Worm (Caenorhabditis elegans) whole organism, young adult: Measurements from ENCODE around the gene Y48A6B.8.
A peak's percentile ranks its signal among the peaks of the same experiment; 100 is the strongest.

ENCODE experiments used
- B0035.1 ChIP-seq: sonication (generic microtip); optimal IDR thresholded peaks from 2 replicates; lab custom pipeline; 2016; ENCODE audit warnings: missing genetic modification characterization, mild to moderate bottlenecking, missing compliant biosample characterization, missing genotype, missing genetic modification reagents
- C06A6.2 ChIP-seq: fragments of 200-800 bp; sonication (Bioruptor generic); conservative IDR thresholded peaks from 2 replicates; pipeline ENCODE4 v1.3.6; 2022; ENCODE audit warnings: missing genetic modification characterization, missing compliant biosample characterization
- F10E7.11 ChIP-seq: sonication (generic microtip); optimal IDR thresholded peaks from 2 replicates; lab custom pipeline; 2017; ENCODE audit warnings: mild to moderate bottlenecking, missing genetic modification characterization, moderate library complexity, missing compliant biosample characterization
- F49E8.2 ChIP-seq: sonication (generic microtip); optimal IDR thresholded peaks from 3 replicates; lab custom pipeline; 2017; ENCODE audit warnings: missing genetic modification characterization, mild to moderate bottlenecking, missing compliant biosample characterization, antibody characterized with exemption, moderate library complexity; ENCODE audit not compliant: insufficient read depth
- F55B11.4 ChIP-seq: sonication (generic microtip); optimal IDR thresholded peaks from 2 replicates; lab custom pipeline; 2016; ENCODE audit warnings: missing compliant biosample characterization, missing genetic modification characterization, borderline replicate concordance; ENCODE audit not compliant: insufficient read depth
- F57C9.4 ChIP-seq: sonication (generic microtip); optimal IDR thresholded peaks from 2 replicates; lab custom pipeline; 2017; ENCODE audit warnings: mild to moderate bottlenecking, missing genetic modification characterization, missing compliant biosample characterization
- T26A5.8 ChIP-seq: sonication (generic microtip); optimal IDR thresholded peaks from 2 replicates; lab custom pipeline; 2016; ENCODE audit warnings: missing genetic modification characterization, missing compliant biosample characterization
- Y53F4B.3 ChIP-seq: fragments of 200-800 bp; sonication (Bioruptor generic); IDR thresholded peaks from 2 replicates; pipeline ENCODE4 v1.3.6; 2022; ENCODE audit warnings: missing genetic modification reagents, missing genetic modification characterization, missing compliant biosample characterization
- Y56A3A.18 ChIP-seq: fragments of 200-800 bp; sonication (Bioruptor generic); IDR thresholded peaks from 2 replicates; pipeline ENCODE4 v1.3.6; 2022; ENCODE audit warnings: missing genetic modification reagents, missing genetic modification characterization, missing compliant biosample characterization
- akir-1 ChIP-seq: fragments of 200-800 bp; sonication (Bioruptor generic); optimal IDR thresholded peaks from 2 replicates; lab custom pipeline; 2018; ENCODE audit warnings: mild to moderate bottlenecking, missing genetic modification characterization, moderate library complexity, missing compliant biosample characterization
- attf-3 ChIP-seq: fragments of 200-800 bp; sonication (Bioruptor generic); conservative IDR thresholded peaks from 2 replicates; pipeline ENCODE4 v1.3.6; 2022; ENCODE audit warnings: missing genetic modification reagents, missing genetic modification characterization, missing compliant biosample characterization
- attf-5 ChIP-seq: fragments of 200-800 bp; sonication (Bioruptor generic); optimal IDR thresholded peaks from 2 replicates; lab custom pipeline; 2018; ENCODE audit warnings: mild to moderate bottlenecking, missing genetic modification characterization, missing compliant biosample characterization
- ccch-3 ChIP-seq: fragments of 200-800 bp; sonication (Bioruptor generic); optimal IDR thresholded peaks from 2 replicates; lab custom pipeline; 2018; ENCODE audit warnings: mild to moderate bottlenecking, missing genetic modification characterization, missing compliant biosample characterization
- ceh-100 ChIP-seq: fragments of 200-800 bp; sonication (Bioruptor generic); IDR thresholded peaks from 2 replicates; pipeline ENCODE4 v1.3.6; 2022; ENCODE audit warnings: missing genetic modification reagents, missing genetic modification characterization, missing compliant biosample characterization
- ceh-40 ChIP-seq: fragments of 200-800 bp; sonication (Bioruptor generic); IDR thresholded peaks from 2 replicates; pipeline ENCODE4 v1.3.6; 2022; ENCODE audit warnings: missing genetic modification characterization, missing compliant biosample characterization
- ceh-79 ChIP-seq: sonication (generic microtip); optimal IDR thresholded peaks from 2 replicates; lab custom pipeline; 2017; ENCODE audit warnings: mild to moderate bottlenecking, missing genetic modification characterization, missing compliant biosample characterization
- ceh-91 ChIP-seq: fragments of 200-800 bp; sonication (Bioruptor generic); IDR thresholded peaks from 2 replicates; pipeline ENCODE4 v1.3.6; 2022; ENCODE audit warnings: missing genetic modification reagents, missing genetic modification characterization, missing compliant biosample characterization
- hlh-12 ChIP-seq: sonication (generic microtip); optimal IDR thresholded peaks from 2 replicates; lab custom pipeline; 2016; ENCODE audit warnings: missing genetic modification characterization, missing compliant biosample characterization
- hlh-26 ChIP-seq: fragments of 200-800 bp; sonication (Bioruptor generic); conservative IDR thresholded peaks from 2 replicates; pipeline ENCODE4 v1.3.6; 2022; ENCODE audit warnings: missing genetic modification reagents, missing genetic modification characterization, missing compliant biosample characterization
- hmg-20 ChIP-seq: fragments of 200-800 bp; sonication (Bioruptor generic); IDR thresholded peaks from 2 replicates; pipeline ENCODE4 v1.3.6; 2022; ENCODE audit warnings: missing genetic modification reagents, missing genetic modification characterization, missing compliant biosample characterization
- hrde-1 ChIP-seq: sonication (generic microtip); optimal IDR thresholded peaks from 2 replicates; lab custom pipeline; 2016; ENCODE audit warnings: missing genetic modification characterization, mild to moderate bottlenecking, missing compliant biosample characterization, moderate library complexity, missing genotype, missing genetic modification reagents, borderline replicate concordance
- let-607 ChIP-seq, 2 experiments: fragments of 200-800 bp in 1 of 2; sonication (Bioruptor generic) in 1 of 2; sonication (generic microtip) in 1 of 2; optimal IDR thresholded peaks; 2 replicates each; lab custom pipeline; 2016 to 2018; ENCODE audit warnings: mild to moderate bottlenecking in 2 of 2, missing compliant biosample characterization in 2 of 2, missing genetic modification characterization in 2 of 2, moderate library complexity in 2 of 2, missing genotype in 1 of 2
- lin-35 ChIP-seq, 3 experiments: fragments of 150-350 bp in 2 of 3; sonication (generic microtip) in 1 of 3; optimal IDR thresholded peaks; 2 replicates each; lab custom pipeline; 2014 to 2018; ENCODE audit warnings: missing biosample characterization in 3 of 3, missing genetic modification characterization in 3 of 3, missing genetic modification reagents in 3 of 3
- lin-54 ChIP-seq: fragments of 200-800 bp; sonication (Bioruptor generic); optimal IDR thresholded peaks from 2 replicates; lab custom pipeline; 2018; ENCODE audit warnings: mild to moderate bottlenecking, missing genetic modification characterization, missing compliant biosample characterization
- madf-6 ChIP-seq: fragments of 200-800 bp; sonication (Bioruptor generic); IDR thresholded peaks from 2 replicates; pipeline ENCODE4 v1.3.6; 2022; ENCODE audit warnings: missing genetic modification reagents, missing genetic modification characterization, missing compliant biosample characterization
- mel-28 ChIP-seq: sonication (generic microtip); optimal IDR thresholded peaks from 2 replicates; lab custom pipeline; 2016; ENCODE audit warnings: borderline replicate concordance, mild to moderate bottlenecking, missing genetic modification characterization, missing compliant biosample characterization
- nfyb-1 ChIP-seq: fragments of 200-800 bp; sonication (Bioruptor generic); IDR thresholded peaks from 2 replicates; pipeline ENCODE4 v1.3.6; 2022; ENCODE audit warnings: missing genetic modification reagents, missing genetic modification characterization, missing compliant biosample characterization
- nhr-120 ChIP-seq: fragments of 200-800 bp; sonication (Bioruptor generic); IDR thresholded peaks from 2 replicates; pipeline ENCODE4 v1.3.6; 2022; ENCODE audit warnings: missing genetic modification characterization, missing compliant biosample characterization
- nhr-179 ChIP-seq: sonication (generic microtip); optimal IDR thresholded peaks from 2 replicates; lab custom pipeline; 2016; ENCODE audit warnings: mild to moderate bottlenecking, missing genetic modification characterization, missing compliant biosample characterization
- nhr-27 ChIP-seq: fragments of 200-800 bp; sonication (Bioruptor generic); optimal IDR thresholded peaks from 2 replicates; lab custom pipeline; 2018; ENCODE audit warnings: mild to moderate bottlenecking, missing genetic modification characterization, moderate library complexity, missing compliant biosample characterization
- rec-8 ChIP-seq, 2 experiments: sonication (generic microtip); optimal IDR thresholded peaks; 2 replicates each; lab custom pipeline; 2016; ENCODE audit warnings: mild to moderate bottlenecking in 2 of 2, missing genetic modification characterization in 2 of 2, missing genetic modification reagents in 2 of 2, missing genotype in 2 of 2, missing biosample characterization in 1 of 2, missing compliant biosample characterization in 1 of 2, moderate library complexity in 1 of 2
- sdz-38 ChIP-seq: sonication (generic microtip); optimal IDR thresholded peaks from 2 replicates; lab custom pipeline; 2016; ENCODE audit warnings: missing genotype, missing genetic modification characterization, missing compliant biosample characterization
- snpc-1.3 ChIP-seq: sonication (generic microtip); optimal IDR thresholded peaks from 2 replicates; lab custom pipeline; 2017; ENCODE audit warnings: missing genetic modification characterization, mild to moderate bottlenecking, missing compliant biosample characterization, antibody characterized with exemption, moderate library complexity, missing genotype, missing genetic modification reagents; ENCODE audit not compliant: insufficient read depth
- snpc-4 ChIP-seq, 5 experiments: fragments of 150-350 bp in 1 of 5; sonication (generic microtip) in 4 of 5; optimal IDR thresholded peaks; 2 replicates each; lab custom pipeline; 2014 to 2018; ENCODE audit warnings: missing genetic modification characterization in 5 of 5, missing biosample characterization in 3 of 5, antibody characterized with exemption in 2 of 5, mild to moderate bottlenecking in 2 of 5, missing compliant biosample characterization in 2 of 5, missing genotype in 2 of 5, moderate library complexity in 2 of 5, missing genetic modification reagents in 1 of 5
- somi-1 ChIP-seq: fragments of 200-800 bp; sonication (Bioruptor generic); optimal IDR thresholded peaks from 2 replicates; lab custom pipeline; 2018; ENCODE audit warnings: mild to moderate bottlenecking, missing genetic modification characterization, missing compliant biosample characterization
- sptf-2 ChIP-seq: fragments of 200-800 bp; sonication (Bioruptor generic); optimal IDR thresholded peaks from 2 replicates; lab custom pipeline; 2018; ENCODE audit warnings: mild to moderate bottlenecking, missing genetic modification characterization, missing compliant biosample characterization
- tbp1 ChIP-seq: fragments of 200-800 bp; sonication (Bioruptor generic); optimal IDR thresholded peaks from 2 replicates; lab custom pipeline; 2018; ENCODE audit warnings: mild to moderate bottlenecking, missing genetic modification characterization, missing compliant biosample characterization
- tbx-9 ChIP-seq: sonication (generic microtip); optimal IDR thresholded peaks from 2 replicates; lab custom pipeline; 2016; ENCODE audit warnings: borderline replicate concordance, missing genetic modification characterization, inconsistent platforms, missing compliant biosample characterization
- unc-130 ChIP-seq: sonication (generic microtip); optimal IDR thresholded peaks from 2 replicates; lab custom pipeline; 2016; ENCODE audit warnings: missing genetic modification reagents, missing genetic modification characterization, missing compliant biosample characterization
- xnd-1 ChIP-seq: sonication (generic microtip); optimal IDR thresholded peaks from 2 replicates; lab custom pipeline; 2016; ENCODE audit warnings: missing genotype, missing genetic modification reagents, missing genetic modification characterization, missing compliant biosample characterization
- zim-3 ChIP-seq: sonication (generic microtip); optimal IDR thresholded peaks from 2 replicates; lab custom pipeline; 2017; ENCODE audit warnings: mild to moderate bottlenecking, missing genetic modification characterization, moderate library complexity, missing compliant biosample characterization
- ztf-26 ChIP-seq: sonication (generic microtip); optimal IDR thresholded peaks from 2 replicates; lab custom pipeline; 2017; ENCODE audit warnings: missing genetic modification characterization, missing compliant biosample characterization

The Y48A6B.8 gene

ce11 chrIII:11069265-11069664 is 40.0 kb upstream of the Y48A6B.8 start:
- TF ChIP-seq F57C9.4 (tag; lab: Kevin White, UChicago) (no peak), ceh-79 (tag; lab: Kevin White, UChicago) (no peak), somi-1 (GFP tag; lab: Kevin White, UChicago) (no peak), nhr-27 (no peak), akir-1 (GFP tag; lab: Kevin White, UChicago) (no peak), lin-54 (GFP tag; lab: Kevin White, UChicago) (no peak), nhr-120 (GFP tag; lab: Robert Waterston, UW) (no peak), hlh-12 (tag; lab: Kevin White, UChicago) (no peak), sptf-2 (GFP tag; lab: Kevin White, UChicago) (no peak), ccch-3 (GFP tag; lab: Kevin White, UChicago) (no peak), let-607 (tag; optimal IDR thresholded peaks at IDR 0.05; lab: Kevin White, UChicago) (no peak), sdz-38 (tag; lab: Kevin White, UChicago) (no peak), hmg-20 (GFP tag; lab: Robert Waterston, UW) (no peak)

DNA sequence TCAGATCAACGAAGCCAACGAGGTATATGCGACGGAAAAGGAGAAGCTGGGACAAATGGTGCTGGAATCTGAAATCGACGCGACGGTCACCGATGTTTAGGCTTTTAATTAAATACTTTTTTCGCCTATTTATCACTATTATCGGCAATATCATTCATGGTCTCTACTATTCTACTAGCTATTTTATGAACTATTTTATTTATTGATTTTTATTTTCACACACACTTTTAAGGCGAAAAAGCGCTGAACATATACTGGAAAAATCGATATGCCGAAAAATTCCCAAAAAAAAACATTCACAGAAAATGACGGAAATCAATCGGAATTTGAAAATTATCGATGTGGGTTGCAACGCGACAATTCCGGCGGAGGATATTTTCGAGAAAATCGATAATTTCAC is 39.3 kb upstream of the Y48A6B.8 start, which contains the start of gene W09D6.1:
Gene W09D6.1, plus strand, starts transcription at position 301 of the 400 bp plus-strand sequence.
- TF ChIP-seq mel-28 (tag; lab: Kevin White, UChicago) (no peak), attf-5 (GFP tag; lab: Kevin White, UChicago) (no peak), F57C9.4 (tag; lab: Kevin White, UChicago) (no peak), ceh-91 (no peak)

- TF ChIP-seq hrde-1 (tag; lab: Kevin White, UChicago) (peak; percentile 78), Y56A3A.18 (GFP tag; lab: Robert Waterston, UW) (peak; percentile 92), nhr-120 (GFP tag; lab: Robert Waterston, UW) (no peak), lin-54 (GFP tag; lab: Kevin White, UChicago) (peak; percentile 83), tbp1 (GFP tag; lab: Kevin White, UChicago) (peak; percentile 99), ceh-40 (GFP tag; lab: Robert Waterston, UW) (peak; percentile 69; the same call in 1 of the 2 replicates), zim-3 (tag; lab: Kevin White, UChicago) (peak; percentile 82), attf-5 (GFP tag; lab: Kevin White, UChicago) (peak; percentile 12), tbx-9 (no peak), ztf-26 (tag; lab: Kevin White, UChicago) (peak; percentile 61), attf-3 (GFP tag; lab: Robert Waterston, UW) (peak; percentile 50; the same call in 1 of the 2 replicates), nfyb-1 (GFP tag; lab: Robert Waterston, UW) (peak; percentile 93), xnd-1 (no peak), F10E7.11 (tag; lab: Kevin White, UChicago) (no peak), madf-6 (GFP tag; lab: Robert Waterston, UW) (peak; percentile 76), unc-130 (GFP tag; lab: Kevin White, UChicago) (peak; percentile 19), snpc-4 (GFP tag; optimal IDR thresholded peaks at IDR 0.05; lab: Kevin White, UChicago) (peak; percentile 69), snpc-4 (tag; optimal IDR thresholded peaks at IDR 0.05; lab: Kevin White, UChicago) (peak in 3 of 4 experiments; percentile 69 to 81 (median 79)), lin-35 (GFP tag; optimal IDR thresholded peaks at IDR 0.05; lab: Kevin White, UChicago) (peak in 1 of 3 experiments; percentile 87), B0035.1 (tag; lab: Kevin White, UChicago) (peak; percentile 66), sdz-38 (tag; lab: Kevin White, UChicago) (no peak), nhr-179 (tag; lab: Kevin White, UChicago) (no peak), Y53F4B.3 (GFP tag; lab: Robert Waterston, UW) (peak; percentile 70), snpc-1.3 (tag; lab: Kevin White, UChicago) (peak; percentile 87), T26A5.8 (peak; percentile 13), C06A6.2 (peak; percentile 90), F49E8.2 (tag; lab: Kevin White, UChicago) (peak; percentile 68), F55B11.4 (tag; lab: Kevin White, UChicago) (no peak), rec-8 (tag; optimal IDR thresholded peaks at IDR 0.05; lab: Kevin White, UChicago) (peak; percentile 39 to 49), sptf-2 (GFP tag; lab: Kevin White, UChicago) (no peak), hlh-26 (GFP tag; lab: Robert Waterston, UW) (no peak), hmg-20 (GFP tag; lab: Robert Waterston, UW) (peak; percentile 76; the same call in 1 of the 2 replicates), ceh-100 (GFP tag; lab: Robert Waterston, UW) (peak; percentile 87)
These were observed 37.5 kb upstream of the Y48A6B.8 start for ce11 chrIII:11066691-11067090.
